Fruit fly (Drosophila melanogaster): ENCODE results near the gene CG31464.

CG31464 gene

DNA sequence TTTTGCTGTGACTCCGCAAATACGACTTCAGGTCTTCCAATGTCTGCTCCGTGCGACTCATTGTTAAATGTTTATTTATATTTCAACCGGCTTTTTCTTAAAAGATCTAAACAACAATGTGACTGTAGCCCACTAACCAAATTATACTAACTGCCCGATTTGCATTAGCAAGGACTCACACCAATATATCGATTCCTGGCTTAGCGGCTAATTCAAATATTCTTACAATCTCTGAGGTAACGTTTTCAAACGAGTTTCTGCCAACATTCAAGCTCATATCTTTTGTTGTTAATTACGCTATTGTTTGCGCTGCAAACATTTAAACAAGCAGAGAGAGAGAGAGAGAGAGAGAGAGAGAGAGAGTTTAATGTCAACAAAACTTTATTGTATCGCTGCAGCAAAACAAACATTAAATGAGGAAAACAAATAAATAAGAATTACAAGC, 17.5 kb downstream of the CG31464 start, which contains the start of gene tex (continued):
- peak; percentile 12 for TF ChIP-seq NC2β (GFP tag; optimal IDR thresholded peaks at IDR 0.05)
- TF ChIP-seq lmd (GFP tag; IDR thresholded peaks at IDR 0.05), result no peak
- peak; percentile 94 for TF ChIP-seq sens (GFP tag)
- TF ChIP-seq Sry-δ (GFP tag; optimal IDR thresholded peaks at IDR 0.05), result peak; percentile 66
- TF ChIP-seq CG13775 (GFP tag; optimal IDR thresholded peaks at IDR 0.05), result no peak
- TF ChIP-seq CG11456 (GFP tag; IDR thresholded peaks at IDR 0.05), result no peak
- TF ChIP-seq CG1529 (GFP tag; optimal IDR thresholded peaks at IDR 0.05), result peak; percentile 55
- TF ChIP-seq salm (tag; optimal IDR thresholded peaks at IDR 0.05), result peak; percentile 54
- TF ChIP-seq CG2202 (tag; optimal IDR thresholded peaks at IDR 0.05), result peak; percentile 63
- TF ChIP-seq Abd-B (GFP tag; optimal IDR thresholded peaks at IDR 0.05), result no peak
- TF ChIP-seq sd (tag; optimal IDR thresholded peaks at IDR 0.05), result peak; percentile 22
- peak; percentile 98 for TF ChIP-seq Dp (GFP tag; optimal IDR thresholded peaks at IDR 0.05)
- no peak for TF ChIP-seq CG1792 (GFP tag; optimal IDR thresholded peaks at IDR 0.05)
- TF ChIP-seq CG30431 (GFP tag; optimal IDR thresholded peaks at IDR 0.05), result no peak
- no peak for TF ChIP-seq Scr (GFP tag; IDR thresholded peaks at IDR 0.05; ENCODE audit: partially characterized antibody)
- peak; percentile 12 for TF ChIP-seq pnt (GFP tag; optimal IDR thresholded peaks at IDR 0.05)
- TF ChIP-seq HHEX (GFP tag; optimal IDR thresholded peaks at IDR 0.05), result peak; percentile 37
- TF ChIP-seq CG2889 (GFP tag; IDR thresholded peaks at IDR 0.05), result no peak
- TF ChIP-seq bcd (GFP tag; optimal IDR thresholded peaks at IDR 0.05), result peak; percentile 17
- no peak for TF ChIP-seq Hsf (GFP tag; optimal IDR thresholded peaks at IDR 0.05)
- TF ChIP-seq dmrt11E (tag; optimal IDR thresholded peaks at IDR 0.05), result peak; percentile 29
- TF ChIP-seq Ravus (GFP tag; IDR thresholded peaks at IDR 0.05), result no peak
- TF ChIP-seq CG7271 (tag; optimal IDR thresholded peaks at IDR 0.05), result peak; percentile 44
- TF ChIP-seq CG16813 (GFP tag; IDR thresholded peaks at IDR 0.05; ENCODE audit: partially characterized antibody), result 0 out of 3 replicates have a peak, but pooled peaks have one; percentile 31
- TF ChIP-seq CG12104 (GFP tag; optimal IDR thresholded peaks at IDR 0.05), result peak; percentile 3
- no peak for TF ChIP-seq CG11695 (GFP tag; IDR thresholded peaks at IDR 0.05)
- no peak for TF ChIP-seq dan (GFP tag; IDR thresholded peaks at IDR 0.05)
- TF ChIP-seq CG6791 (GFP tag; IDR thresholded peaks at IDR 0.05; ENCODE audit: partially characterized antibody), result no peak
- peak; percentile 53 for TF ChIP-seq ac (GFP tag; optimal IDR thresholded peaks at IDR 0.05)
- TF ChIP-seq CG16815 (GFP tag; optimal IDR thresholded peaks at IDR 0.05), result no peak
- TF ChIP-seq Bteb2 (GFP tag; optimal IDR thresholded peaks at IDR 0.05), result no peak
- TF ChIP-seq NC2α (GFP tag; optimal IDR thresholded peaks at IDR 0.05), result no peak
- no peak for TF ChIP-seq Side (GFP tag; optimal IDR thresholded peaks at IDR 0.05)
- no peak for TF ChIP-seq CG17385 (GFP tag; optimal IDR thresholded peaks at IDR 0.05)
- peak; percentile 26 for TF ChIP-seq Sin3A (optimal IDR thresholded peaks at IDR 0.05)
- TF ChIP-seq CG6272 (GFP tag; IDR thresholded peaks at IDR 0.05), result no peak
- TF ChIP-seq CG6813 (GFP tag; optimal IDR thresholded peaks at IDR 0.05), result peak; percentile 67
- TF ChIP-seq Nf-YC (tag; optimal IDR thresholded peaks at IDR 0.05), result no peak
- no peak for TF ChIP-seq ase (GFP tag; IDR thresholded peaks at IDR 0.05)
- TF ChIP-seq Blimp-1 (GFP tag; optimal IDR thresholded peaks at IDR 0.05), result peak; percentile 67
- TF ChIP-seq B-H2 (GFP tag; optimal IDR thresholded peaks at IDR 0.05), result no peak
- TF ChIP-seq CG3065 (GFP tag; optimal IDR thresholded peaks at IDR 0.05), result no peak
- peak; percentile 10 for TF ChIP-seq CG5245 (GFP tag; optimal IDR thresholded peaks at IDR 0.05)
- peak; percentile 68 for TF ChIP-seq CG15696 (tag; optimal IDR thresholded peaks at IDR 0.05)
- TF ChIP-seq chif (GFP tag; optimal IDR thresholded peaks at IDR 0.05), result peak in 1 of 2 experiments; percentile 14
- TF ChIP-seq CG4282 (GFP tag; optimal IDR thresholded peaks at IDR 0.05), result no peak
- TF ChIP-seq exex (tag; optimal IDR thresholded peaks at IDR 0.05), result no peak
- TF ChIP-seq unc-4 (GFP tag; IDR thresholded peaks at IDR 0.05; ENCODE audit: partially characterized antibody), result peak; percentile 50
- no peak for TF ChIP-seq so (GFP tag; IDR thresholded peaks at IDR 0.05)
- no peak for TF ChIP-seq inv (GFP tag; IDR thresholded peaks at IDR 0.05; ENCODE audit: partially characterized antibody)
- TF ChIP-seq oc (tag; optimal IDR thresholded peaks at IDR 0.05), result peak; percentile 43
